Fruit fly (Drosophila melanogaster) whole organism, adult: Measurements from ENCODE around the gene Cftr.

Source experiments
- CG14711 ChIP-seq: fragments of 200-800 bp; sonication (Bioruptor generic); optimal IDR thresholded peaks from 2 replicates; lab custom pipeline; 2018; ENCODE audit warnings: missing biosample characterization, mild to moderate bottlenecking, missing genetic modification characterization, moderate library complexity
- CG1620 ChIP-seq: fragments of 200-800 bp; sonication (Bioruptor generic); optimal IDR thresholded peaks from 2 replicates; lab custom pipeline; 2016; ENCODE audit warnings: missing biosample characterization, missing genetic modification characterization
- Mnt ChIP-seq: fragments of 200-800 bp; sonication (Bioruptor generic); optimal IDR thresholded peaks from 2 replicates; lab custom pipeline; 2016; ENCODE audit warnings: missing biosample characterization, mild to moderate bottlenecking, missing genetic modification characterization
- bab1 ChIP-seq: fragments of 200-800 bp; sonication (Bioruptor generic); optimal IDR thresholded peaks from 3 replicates; lab custom pipeline; 2019; ENCODE audit warnings: missing biosample characterization, mild to moderate bottlenecking, missing genetic modification characterization, moderate library complexity
- ovo ChIP-seq: fragments of 200-800 bp; sonication (Bioruptor generic); optimal IDR thresholded peaks from 2 replicates; lab custom pipeline; 2016; ENCODE audit warnings: missing biosample characterization, missing genetic modification characterization

DNA sequence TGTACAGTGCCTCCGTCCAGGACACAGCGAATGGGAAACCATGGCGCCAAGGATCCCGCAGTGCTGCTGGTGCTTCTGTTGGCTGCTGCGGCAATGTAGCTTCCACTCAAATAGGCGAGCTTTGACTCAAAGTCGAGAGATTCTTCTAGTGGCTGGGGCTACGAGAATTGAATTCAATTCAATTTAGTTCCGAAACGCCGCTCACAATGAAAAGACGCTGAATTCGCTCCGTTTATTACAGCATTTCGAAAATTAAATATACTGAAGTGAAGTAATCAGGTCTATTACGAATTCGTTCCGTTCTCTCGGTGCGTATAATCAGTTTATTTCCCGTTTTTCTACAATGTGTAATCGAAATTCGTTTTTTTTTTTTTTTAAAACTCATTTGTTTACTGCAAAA is 5.1 kb upstream of the Cftr start:
- no peak for TF ChIP-seq CG14711 (tag; lab: Kevin White, UChicago)
- TF ChIP-seq ovo (GFP tag; lab: Kevin White, UChicago), result no peak
- TF ChIP-seq Mnt, result no peak
- TF ChIP-seq bab1 (GFP tag; lab: Kevin White, UChicago), result no peak
- no peak for TF ChIP-seq CG1620 (GFP tag; lab: Kevin White, UChicago)
